Fruit fly (Drosophila melanogaster) ovary, adult (tissue): ENCODE results near the gene CG14316.

Experiments used
- CG17801 ChIP-seq: fragments of 200-800 bp; optimal IDR thresholded peaks from 2 replicates; lab custom pipeline; 2019; ENCODE audit warnings: missing biosample characterization, mild to moderate bottlenecking, missing genetic modification characterization, moderate library complexity; ENCODE audit not compliant: partially characterized antibody

CG14316 gene

DNA sequence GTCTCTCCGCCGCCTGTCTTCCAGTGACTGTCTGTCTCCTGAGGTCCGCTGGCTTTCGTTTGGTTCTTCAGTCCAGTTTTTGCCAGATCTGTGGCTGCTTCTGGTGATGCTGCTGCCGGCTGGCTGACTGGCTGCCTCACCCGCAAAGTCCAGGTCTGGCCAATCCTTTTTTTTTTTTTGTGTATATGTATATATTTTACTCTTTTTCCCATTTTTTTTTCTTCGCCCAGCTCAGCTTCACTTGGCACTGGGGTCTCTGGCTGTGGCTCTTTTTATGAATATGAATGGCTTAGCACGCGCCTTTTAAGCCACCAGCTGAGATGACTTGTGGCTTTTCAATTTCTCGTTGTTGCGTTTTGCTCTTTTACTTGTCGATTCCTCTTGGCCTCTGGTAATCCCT, 5.3 kb upstream of the CG14316 start:
- TF ChIP-seq CG17801 (GFP tag; lab: Kevin White, UChicago): no peak

dm6 chr3R:18153698-18154097, 1.8 kb downstream of the CG14316 start:
- TF ChIP-seq CG17801 (GFP tag; lab: Kevin White, UChicago): no peak

- TF ChIP-seq CG17801 (GFP tag; lab: Kevin White, UChicago): no peak
Measured at dm6 chr3R:18156608-18157007, 4.7 kb downstream of the CG14316 start.

dm6 chr3R:18157459-18157858, 5.5 kb downstream of the CG14316 start:
- TF ChIP-seq CG17801 (GFP tag; lab: Kevin White, UChicago): no peak

DNA sequence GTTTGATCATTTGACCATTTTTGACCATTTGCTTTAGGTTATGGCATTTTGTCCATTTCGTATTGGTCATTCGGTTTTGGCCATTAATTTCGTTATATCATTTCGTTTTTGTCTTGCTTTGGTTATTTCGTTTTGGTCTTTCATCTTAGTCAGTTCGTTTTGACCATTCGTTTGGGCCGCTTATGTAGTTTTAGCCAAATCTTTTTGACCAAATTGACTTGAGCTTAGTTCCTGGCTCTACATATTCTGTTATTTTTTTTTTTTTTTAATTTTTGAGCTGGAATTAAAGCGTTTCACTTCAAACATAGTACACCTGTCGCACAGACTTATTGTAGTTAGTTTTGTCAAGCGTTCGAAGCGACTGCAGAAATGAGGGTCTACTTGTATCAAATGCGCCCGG, 6.5 kb downstream of the CG14316 start, which contains the start of gene CG14315:
Gene CG14315 (plus strand): TSS at position 301 of the 400 bp plus-strand sequence.
- TF ChIP-seq CG17801 (GFP tag; lab: Kevin White, UChicago): no peak

- no peak for TF ChIP-seq CG17801 (GFP tag; lab: Kevin White, UChicago)
Measured at dm6 chr3R:18160165-18160814, 8.4 kb downstream of the CG14316 start.

DNA sequence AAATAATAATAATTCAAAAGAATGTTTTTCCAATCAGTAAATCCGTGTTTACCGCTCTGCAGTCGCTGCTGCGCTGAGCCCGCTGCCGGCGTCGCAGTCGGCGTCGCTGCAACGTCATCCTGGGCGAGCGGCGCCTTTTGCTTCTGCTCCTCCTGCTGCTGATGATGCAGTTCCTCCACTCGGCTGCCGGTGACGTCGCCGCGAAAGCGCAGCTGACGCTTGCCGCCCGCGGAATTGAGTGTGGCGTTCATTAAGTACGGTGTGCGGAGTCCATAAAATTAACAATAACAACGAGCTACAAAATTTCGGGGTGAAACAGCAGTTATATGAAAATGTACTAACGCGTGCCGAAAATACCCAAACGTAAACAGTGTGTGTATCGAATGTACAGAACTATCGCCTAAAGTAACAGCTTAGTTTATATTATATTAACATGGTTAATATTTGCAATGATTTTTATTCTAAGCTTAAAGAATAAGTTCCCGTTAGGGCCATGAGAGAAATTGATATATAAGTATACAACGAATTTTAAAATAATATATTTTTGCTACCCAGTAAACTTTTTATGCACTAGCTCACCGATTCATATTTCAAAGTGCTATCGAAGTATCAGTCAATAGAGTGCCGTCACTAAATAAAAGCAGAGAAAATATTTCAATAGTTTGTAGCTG, 12.3 kb downstream of the CG14316 start, which contains the start of the genes CG7218 and Cbp20:
Gene CG7218 (minus strand): TSS at position 346 of the 671 bp plus-strand sequence.
Gene Cbp20 (plus strand): TSS at position 610 of the 671 bp plus-strand sequence.
- TF ChIP-seq CG17801 (GFP tag; lab: Kevin White, UChicago): peak; percentile 50

- no peak for TF ChIP-seq CG17801 (GFP tag; lab: Kevin White, UChicago)
Measured at dm6 chr3R:18166261-18166720, 14.4 kb downstream of the CG14316 start.

DNA sequence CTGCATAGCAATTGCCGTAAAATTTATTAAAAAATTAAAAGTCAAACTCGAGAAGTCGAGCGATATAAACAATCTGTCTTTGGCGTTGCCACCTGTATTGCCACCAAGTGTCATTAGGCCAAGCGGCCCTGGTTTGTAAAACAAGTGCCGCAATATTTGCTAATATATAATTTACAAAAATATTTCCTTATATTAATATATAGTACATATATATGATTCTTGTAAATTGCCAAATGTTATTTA, 15.2 kb downstream of the CG14316 start, which contains the start of the genes CG7215 and Prx5:
Gene CG7215 (minus strand): TSS at position 101 of the 243 bp plus-strand sequence.
Gene Prx5 (minus strand): TSS at position 101 of the 243 bp plus-strand sequence.
- TF ChIP-seq CG17801 (GFP tag; lab: Kevin White, UChicago): no peak

DNA sequence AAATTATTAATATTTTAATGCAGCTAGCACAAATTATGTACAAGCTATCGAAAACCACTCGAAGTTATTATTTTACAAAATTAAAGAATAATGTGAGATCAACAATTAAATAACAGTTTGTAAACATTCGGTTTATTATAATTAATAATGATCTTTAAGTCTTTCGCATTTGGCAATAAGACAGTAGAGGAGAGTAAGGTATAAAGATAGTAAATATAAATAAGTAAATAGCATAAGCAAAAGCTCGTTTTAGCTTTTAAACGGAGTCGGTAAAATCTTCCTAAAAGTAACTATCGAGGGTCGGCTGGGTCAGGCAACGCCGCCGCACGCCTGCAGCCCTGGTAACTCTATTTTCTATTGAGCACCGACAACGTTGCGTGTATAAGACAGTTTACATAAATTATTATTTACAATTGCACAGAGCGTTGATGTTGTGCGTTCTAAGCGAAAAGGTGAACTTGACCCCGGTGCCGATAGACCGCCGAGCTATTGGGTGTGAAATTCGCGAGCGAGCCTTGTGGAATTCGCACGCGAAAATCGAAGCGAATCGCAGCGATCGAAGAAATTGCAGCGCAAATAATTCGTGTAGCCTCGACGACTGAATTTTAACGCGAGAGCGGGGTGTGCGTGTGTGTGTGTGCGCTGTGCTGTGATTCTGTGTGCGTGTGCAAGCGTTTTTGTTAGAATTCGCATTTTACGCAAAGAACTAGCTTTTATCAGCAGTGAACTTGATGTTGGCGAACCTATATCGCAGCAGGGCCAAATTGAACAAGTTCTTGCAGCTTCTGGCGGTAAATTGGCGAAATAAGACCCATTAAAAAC, 15.7 kb downstream of the CG14316 start, which contains the start of gene wrd:
Gene wrd (plus strand): TSS at position 342 of the 822 bp plus-strand sequence.
- peak; percentile 27 for TF ChIP-seq CG17801 (GFP tag; lab: Kevin White, UChicago)

DNA sequence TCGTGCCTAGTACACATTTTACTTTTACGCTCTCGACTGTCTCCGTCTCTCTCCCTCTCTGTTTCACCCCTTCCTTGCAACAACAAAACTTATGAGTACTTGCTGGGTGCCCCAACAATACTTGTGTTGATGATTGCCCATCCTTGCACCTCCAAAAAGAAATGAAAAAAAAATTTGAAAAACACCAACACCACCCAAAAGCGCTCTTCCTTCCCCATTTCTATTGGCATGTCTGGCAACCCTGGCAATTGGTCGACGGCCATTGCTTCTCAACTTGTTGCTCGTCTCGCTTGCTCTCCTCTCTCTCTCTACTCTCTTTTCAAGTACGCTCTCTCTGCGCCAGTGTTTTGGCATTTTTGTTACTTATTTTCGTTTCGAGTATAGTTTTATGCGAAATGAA, 16.5 kb downstream of the CG14316 start:
- peak; percentile 23 for TF ChIP-seq CG17801 (GFP tag; lab: Kevin White, UChicago)

DNA sequence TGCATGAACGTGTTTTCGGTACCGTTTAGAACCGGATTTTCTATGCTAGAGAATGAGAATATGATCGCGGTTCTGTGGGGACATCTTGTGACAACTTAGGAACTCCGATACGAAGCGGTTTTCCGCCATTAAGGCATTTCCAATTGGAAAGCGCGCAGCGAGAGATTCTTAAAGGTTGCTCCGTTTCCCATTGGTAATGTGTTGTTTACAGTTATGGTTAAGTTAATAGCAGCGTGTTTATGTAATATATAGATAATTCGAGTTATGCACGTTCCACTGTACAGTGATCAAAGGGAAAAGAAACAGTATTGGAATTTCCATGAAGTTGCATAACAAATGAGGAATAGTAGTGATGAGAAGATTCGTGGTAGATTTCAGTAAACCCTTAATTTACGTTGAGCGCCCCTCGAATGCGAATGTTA, 17.0 kb downstream of the CG14316 start:
- no peak for TF ChIP-seq CG17801 (GFP tag; lab: Kevin White, UChicago)

DNA sequence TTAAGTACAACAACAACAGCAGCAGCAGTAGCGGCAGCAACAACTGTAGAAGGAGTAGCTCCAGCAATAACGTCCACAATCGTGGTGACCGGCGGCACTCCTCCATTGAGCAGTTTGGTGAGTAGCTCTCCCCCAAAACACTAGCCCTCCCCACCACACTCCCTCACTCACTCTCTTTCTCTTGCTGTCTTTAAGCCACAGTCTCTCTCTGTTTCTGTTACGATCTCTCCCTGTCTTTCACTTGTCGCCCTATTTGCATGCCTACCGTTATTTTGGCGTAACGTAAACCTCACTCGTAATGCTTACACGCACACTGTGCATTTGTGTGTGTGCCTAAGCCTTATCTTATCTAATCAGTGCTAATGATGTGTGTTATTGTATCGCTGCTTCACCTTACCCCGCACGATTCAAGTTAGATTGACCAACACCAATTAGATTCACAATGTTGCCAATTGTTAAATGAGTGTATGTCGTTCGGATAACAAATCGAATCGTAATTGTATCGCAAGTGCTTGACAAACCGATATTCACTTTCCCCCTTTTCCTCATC, 18.1 kb downstream of the CG14316 start:
- TF ChIP-seq CG17801 (GFP tag; lab: Kevin White, UChicago): no peak
